Worm (Caenorhabditis elegans): ENCODE results near the gene W06G6.10.

DNA sequence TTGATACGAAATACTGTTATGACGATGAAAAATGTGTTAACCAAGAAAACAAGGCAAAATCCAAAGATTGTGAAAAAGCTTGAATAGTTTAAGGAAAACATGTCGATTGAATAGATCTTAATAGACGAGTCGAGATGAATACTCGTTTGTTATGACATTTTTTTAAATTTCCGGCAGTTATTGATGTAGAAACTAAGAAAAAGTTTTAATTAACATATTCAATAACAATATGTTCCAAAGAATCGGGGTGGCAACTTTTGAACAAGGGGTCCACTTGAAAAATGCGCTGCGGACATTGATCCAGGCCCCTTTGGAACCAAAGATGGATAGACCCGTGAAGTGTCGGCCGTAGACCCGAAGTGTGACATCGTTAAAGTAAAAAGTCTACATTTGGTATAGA, 24.2 kb upstream of the W06G6.10 start, which contains the start of gene str-61:
- TF ChIP-seq flh-1 (GFP tag; optimal IDR thresholded peaks at IDR 0.05) (no peak), ces-1 (GFP tag; optimal IDR thresholded peaks at IDR 0.05) (no peak), nhr-12 (tag; optimal IDR thresholded peaks at IDR 0.05) (no peak), lin-32 (GFP tag; optimal IDR thresholded peaks at IDR 0.05) (no peak), elt-1 (tag; optimal IDR thresholded peaks at IDR 0.05; ENCODE audit: borderline replicate concordance, insufficient read depth) (no peak), ceh-39 (tag; optimal IDR thresholded peaks at IDR 0.05) (no peak), ztf-11 (tag; optimal IDR thresholded peaks at IDR 0.05) (no peak), mab-5 (tag; optimal IDR thresholded peaks at IDR 0.05) (no peak), pha-4 (tag; optimal IDR thresholded peaks at IDR 0.05) (no peak), lin-13 (tag; optimal IDR thresholded peaks at IDR 0.05) (no peak), nhr-76 (tag; optimal IDR thresholded peaks at IDR 0.05) (no peak), ceh-83 (GFP tag; optimal IDR thresholded peaks at IDR 0.05) (no peak), nhr-237 (tag; optimal IDR thresholded peaks at IDR 0.05) (no peak), sem-2 (GFP tag; optimal IDR thresholded peaks at IDR 0.05) (no peak)
